Fruit fly (Drosophila melanogaster) whole organism, wandering third instar larva: ENCODE results near the gene CG10184.
A peak's percentile ranks its signal among the peaks of the same experiment; 100 is the strongest.

Experiments
- Abd-B ChIP-seq: fragments of >200 bp; optimal IDR thresholded peaks from 2 replicates; lab custom pipeline; 2017; ENCODE audit warnings: missing biosample characterization, missing genetic modification characterization
- CG9705 ChIP-seq: fragments of 200-800 bp; sonication (Bioruptor generic); optimal IDR thresholded peaks from 2 replicates; lab custom pipeline; 2018; ENCODE audit warnings: missing biosample characterization, mild to moderate bottlenecking, missing genetic modification characterization
- CrebA ChIP-seq: fragments of 200-800 bp; sonication (Bioruptor generic); optimal IDR thresholded peaks from 2 replicates; lab custom pipeline; 2016; ENCODE audit warnings: missing biosample characterization, mild to moderate bottlenecking, missing genetic modification characterization, borderline replicate concordance
- Dfd ChIP-seq: fragments of >200 bp; optimal IDR thresholded peaks from 2 replicates; lab custom pipeline; 2017; ENCODE audit warnings: missing biosample characterization, missing genetic modification characterization
- GATAd ChIP-seq: sonication (Bioruptor generic); optimal IDR thresholded peaks from 2 replicates; lab custom pipeline; 2016; ENCODE audit warnings: missing biosample characterization, missing genetic modification characterization
- HLH106 ChIP-seq: fragments of 200-800 bp; optimal IDR thresholded peaks from 3 replicates; lab custom pipeline; 2019; ENCODE audit warnings: missing biosample characterization, mild to moderate bottlenecking, missing genetic modification characterization, moderate library complexity
- Hnf4 ChIP-seq: fragments of 200-800 bp; sonication (Bioruptor generic); optimal IDR thresholded peaks from 2 replicates; lab custom pipeline; 2016; ENCODE audit warnings: missing biosample characterization, mild to moderate bottlenecking, missing genetic modification characterization
- Hr78 ChIP-seq: fragments of >200 bp; optimal IDR thresholded peaks from 2 replicates; lab custom pipeline; 2017; ENCODE audit warnings: missing biosample characterization, missing genetic modification characterization
- Jra ChIP-seq: sonication (Bioruptor generic); optimal IDR thresholded peaks from 2 replicates; lab custom pipeline; 2016; ENCODE audit warnings: missing biosample characterization, missing genetic modification characterization
- Mio ChIP-seq: sonication (Bioruptor generic); optimal IDR thresholded peaks from 2 replicates; lab custom pipeline; 2016; ENCODE audit warnings: missing biosample characterization, missing genetic modification characterization
- Myc ChIP-seq: fragments of >200 bp; optimal IDR thresholded peaks from 2 replicates; lab custom pipeline; 2017
- N ChIP-seq: fragments of >200 bp; optimal IDR thresholded peaks from 2 replicates; lab custom pipeline; 2018; ENCODE audit warnings: missing biosample characterization, missing external identifiers, missing genetic modification characterization
- OdsH ChIP-seq: fragments of 200-800 bp; sonication (Bioruptor generic); optimal IDR thresholded peaks from 2 replicates; lab custom pipeline; 2016; ENCODE audit warnings: missing biosample characterization, mild to moderate bottlenecking, missing genetic modification characterization
- Rel ChIP-seq, 2 experiments: fragments of 200-800 bp; sonication (Bioruptor generic) in 1 of 2; optimal IDR thresholded peaks; 2 replicates in 1 of 2; 3 replicates in 1 of 2; lab custom pipeline; 2016 to 2019; ENCODE audit warnings: mild to moderate bottlenecking in 2 of 2, missing biosample characterization in 2 of 2, missing genetic modification characterization in 2 of 2, moderate library complexity in 1 of 2
- Sp1 ChIP-seq: fragments of 200-800 bp; sonication (Bioruptor generic); optimal IDR thresholded peaks from 3 replicates; lab custom pipeline; 2019; ENCODE audit warnings: missing biosample characterization, mild to moderate bottlenecking, missing genetic modification characterization, moderate library complexity
- Vsx2 ChIP-seq: fragments of 200-300, 225-300 bp; sonication (Bioruptor generic); optimal IDR thresholded peaks from 2 replicates; lab custom pipeline; 2018; ENCODE audit warnings: missing biosample characterization, missing genetic modification characterization; ENCODE audit not compliant: partially characterized antibody
- br ChIP-seq: fragments of 200-800 bp; sonication (Bioruptor generic); optimal IDR thresholded peaks from 2 replicates; lab custom pipeline; 2016; ENCODE audit warnings: missing biosample characterization, missing genetic modification characterization
- brk ChIP-seq: fragments of 200-800 bp; sonication (Bioruptor generic); optimal IDR thresholded peaks from 2 replicates; lab custom pipeline; 2016; ENCODE audit warnings: missing biosample characterization, mild to moderate bottlenecking, missing genetic modification characterization
- dl ChIP-seq, 2 experiments: fragments of 175-275, 200-275 bp in 1 of 2; fragments of 200-275 bp in 1 of 2; sonication (Bioruptor generic); optimal IDR thresholded peaks; lab custom pipeline; 2018; ENCODE audit warnings: mild to moderate bottlenecking in 2 of 2, missing biosample characterization in 2 of 2, missing genetic modification characterization in 2 of 2, moderate library complexity in 2 of 2; ENCODE audit not compliant: partially characterized antibody in 2 of 2, insufficient read depth in 1 of 2
- dmrt93B ChIP-seq: fragments of 200-800 bp; sonication (Bioruptor generic); optimal IDR thresholded peaks from 2 replicates; lab custom pipeline; 2018; ENCODE audit warnings: missing biosample characterization, mild to moderate bottlenecking, missing genetic modification characterization
- dsf ChIP-seq: sonication (Bioruptor generic); optimal IDR thresholded peaks from 2 replicates; lab custom pipeline; 2016; ENCODE audit warnings: missing biosample characterization, missing genetic modification characterization, borderline replicate concordance
- ey ChIP-seq: fragments of 200-800 bp; sonication (Bioruptor generic); optimal IDR thresholded peaks from 2 replicates; lab custom pipeline; 2016; ENCODE audit warnings: missing biosample characterization, missing genetic modification characterization
- foxo ChIP-seq, 2 experiments: fragments of 200-800 bp; sonication (Bioruptor generic); optimal IDR thresholded peaks; 2 replicates in 1 of 2; 3 replicates in 1 of 2; lab custom pipeline; 2016 to 2017; ENCODE audit warnings: missing biosample characterization in 2 of 2, missing genetic modification characterization in 2 of 2
- fru ChIP-seq: fragments of 200-800 bp; sonication (Bioruptor generic); optimal IDR thresholded peaks from 3 replicates; lab custom pipeline; 2016; ENCODE audit warnings: missing biosample characterization, mild to moderate bottlenecking, missing genetic modification characterization
- h ChIP-seq: fragments of 200-800 bp; sonication (Bioruptor generic); optimal IDR thresholded peaks from 3 replicates; lab custom pipeline; 2016; ENCODE audit warnings: missing biosample characterization, mild to moderate bottlenecking, missing genetic modification characterization
- jim ChIP-seq: fragments of 175-275, 200-325 bp; sonication (Bioruptor generic); optimal IDR thresholded peaks from 2 replicates; lab custom pipeline; 2016; ENCODE audit warnings: missing biosample characterization, mild to moderate bottlenecking, missing genetic modification characterization
- lola ChIP-seq: fragments of >200 bp; optimal IDR thresholded peaks from 2 replicates; lab custom pipeline; 2017; ENCODE audit warnings: missing biosample characterization, missing genetic modification characterization
- pan ChIP-seq: fragments of >200 bp; optimal IDR thresholded peaks from 2 replicates; lab custom pipeline; 2017
- rgr ChIP-seq: fragments of 200-800 bp; sonication (Bioruptor generic); optimal IDR thresholded peaks from 3 replicates; lab custom pipeline; 2016; ENCODE audit warnings: missing biosample characterization, mild to moderate bottlenecking, missing genetic modification characterization
- sage ChIP-seq: fragments of 200-800 bp; sonication (Bioruptor generic); optimal IDR thresholded peaks from 2 replicates; lab custom pipeline; 2016; ENCODE audit warnings: missing biosample characterization, mild to moderate bottlenecking, missing genetic modification characterization
- sv ChIP-seq: fragments of 200-800 bp; sonication (Bioruptor generic); optimal IDR thresholded peaks from 3 replicates; lab custom pipeline; 2016; ENCODE audit warnings: missing biosample characterization, missing genetic modification characterization
- usp ChIP-seq: fragments of >200 bp; optimal IDR thresholded peaks from 2 replicates; lab custom pipeline; 2017; ENCODE audit warnings: missing biosample characterization, missing genetic modification characterization
- woc ChIP-seq: sonication (Bioruptor generic); optimal IDR thresholded peaks from 2 replicates; lab custom pipeline; 2016; ENCODE audit warnings: missing biosample characterization, mild to moderate bottlenecking, missing genetic modification characterization

The CG10184 gene

DNA sequence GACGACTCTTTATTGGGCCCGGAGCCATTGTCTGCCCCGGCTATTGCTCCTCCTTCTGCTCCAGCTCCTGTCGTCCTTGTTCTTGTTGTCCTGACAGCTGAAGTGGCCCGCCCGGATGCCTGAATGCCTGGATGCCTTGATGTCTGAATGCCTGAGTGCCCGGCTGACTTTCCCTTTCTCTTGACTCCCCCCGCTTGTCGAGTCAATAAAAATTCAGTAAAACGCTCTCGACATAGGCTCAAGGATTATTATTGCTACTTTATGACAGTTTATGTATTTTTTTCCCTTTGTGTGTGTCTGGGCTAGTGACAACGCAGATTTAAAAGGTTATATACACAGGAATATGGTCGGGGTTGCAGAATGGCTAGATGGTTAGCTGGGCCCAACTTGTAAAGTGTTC lies 44.5 kb upstream of the CG10184 start:
- TF ChIP-seq Abd-B (GFP tag; lab: Kevin White, UChicago) (no peak), brk (no peak), Jra (no peak), woc (GFP tag; lab: Kevin White, UChicago) (no peak)

dm6 chr3R:23646183-23646582 lies 40.9 kb upstream of the CG10184 start:
- no peak for TF ChIP-seq lola (GFP tag; lab: Kevin White, UChicago)
- TF ChIP-seq N (GFP tag; lab: Kevin White, UChicago) = no peak
- TF ChIP-seq h (GFP tag; lab: Kevin White, UChicago) = peak; percentile 71
- TF ChIP-seq ey (GFP tag; lab: Kevin White, UChicago) = peak; percentile 54
- TF ChIP-seq GATAd (GFP tag; lab: Kevin White, UChicago) = no peak
- peak; percentile 15 for TF ChIP-seq Hnf4
- no peak for TF ChIP-seq CG9705
- peak; percentile 41 for TF ChIP-seq fru
- TF ChIP-seq Dfd = no peak
- TF ChIP-seq jim (GFP tag; lab: Kevin White, UChicago) = no peak
- no peak for TF ChIP-seq Hr78
- peak; percentile 41 for TF ChIP-seq br (GFP tag; lab: Kevin White, UChicago)
- TF ChIP-seq foxo (GFP tag; optimal IDR thresholded peaks at IDR 0.05; lab: Kevin White, UChicago) = peak in 1 of 2 experiments; percentile 59
- no peak for TF ChIP-seq brk
- TF ChIP-seq rgr = peak; percentile 65
- no peak for TF ChIP-seq Rel (GFP tag; optimal IDR thresholded peaks at IDR 0.05; lab: Kevin White, UChicago)
- no peak for TF ChIP-seq Rel (tag; optimal IDR thresholded peaks at IDR 0.05; lab: Kevin White, UChicago)
- no peak for TF ChIP-seq sage (GFP tag; lab: Kevin White, UChicago)
- no peak for TF ChIP-seq Vsx2 (GFP tag; lab: Kevin White, UChicago)
- no peak for TF ChIP-seq CrebA (GFP tag; lab: Kevin White, UChicago)
- TF ChIP-seq dl (GFP tag; optimal IDR thresholded peaks at IDR 0.05; lab: Kevin White, UChicago; ENCODE audit: insufficient read depth in 1 of 2, partially characterized antibody in 2 of 2) = no peak
- TF ChIP-seq sv (GFP tag; lab: Kevin White, UChicago) = peak; percentile 66
- no peak for TF ChIP-seq Myc (lab: Kevin White, UChicago)
- TF ChIP-seq Abd-B (GFP tag; lab: Kevin White, UChicago) = no peak
- TF ChIP-seq dmrt93B = peak; percentile 21
- peak; percentile 44 for TF ChIP-seq OdsH
- TF ChIP-seq pan = no peak
- TF ChIP-seq Sp1 = no peak
- TF ChIP-seq dsf (GFP tag; lab: Kevin White, UChicago) = no peak
- no peak for TF ChIP-seq Mio (GFP tag; lab: Kevin White, UChicago)
- peak; percentile 28 for TF ChIP-seq HLH106 (tag; lab: Kevin White, UChicago)
- no peak for TF ChIP-seq woc (GFP tag; lab: Kevin White, UChicago)

DNA sequence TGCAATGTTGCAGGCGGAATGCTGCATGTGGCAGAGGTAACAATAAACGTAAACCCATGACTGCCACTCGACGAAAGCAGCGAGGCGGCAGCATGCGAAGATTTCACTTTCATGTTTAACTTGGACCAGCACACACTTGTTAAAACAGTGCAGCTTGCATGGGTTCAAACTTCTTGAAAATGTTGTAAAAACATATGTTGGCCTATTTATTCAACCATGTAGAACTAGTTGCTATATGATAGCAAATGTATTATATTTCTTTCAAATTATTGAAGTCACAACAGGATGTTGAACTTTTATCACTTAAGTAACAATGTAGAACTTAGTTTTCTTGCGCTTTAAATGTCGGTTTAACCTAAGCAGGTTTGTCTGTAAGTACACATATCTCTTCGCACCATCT lies 37.5 kb upstream of the CG10184 start:
- no peak for TF ChIP-seq foxo (GFP tag; optimal IDR thresholded peaks at IDR 0.05; lab: Kevin White, UChicago)
- no peak for TF ChIP-seq N (GFP tag; lab: Kevin White, UChicago)
- no peak for TF ChIP-seq jim (GFP tag; lab: Kevin White, UChicago)
- TF ChIP-seq lola (GFP tag; lab: Kevin White, UChicago) = no peak
- no peak for TF ChIP-seq Hnf4
- TF ChIP-seq usp (GFP tag; lab: Kevin White, UChicago) = no peak
- no peak for TF ChIP-seq dsf (GFP tag; lab: Kevin White, UChicago)
- no peak for TF ChIP-seq CrebA (GFP tag; lab: Kevin White, UChicago)
- TF ChIP-seq h (GFP tag; lab: Kevin White, UChicago) = no peak
- TF ChIP-seq dl (GFP tag; optimal IDR thresholded peaks at IDR 0.05; lab: Kevin White, UChicago; ENCODE audit: insufficient read depth in 1 of 2, partially characterized antibody in 2 of 2) = no peak
- TF ChIP-seq Sp1 = no peak
- no peak for TF ChIP-seq fru
- TF ChIP-seq pan = no peak
- TF ChIP-seq Vsx2 (GFP tag; lab: Kevin White, UChicago) = no peak

DNA sequence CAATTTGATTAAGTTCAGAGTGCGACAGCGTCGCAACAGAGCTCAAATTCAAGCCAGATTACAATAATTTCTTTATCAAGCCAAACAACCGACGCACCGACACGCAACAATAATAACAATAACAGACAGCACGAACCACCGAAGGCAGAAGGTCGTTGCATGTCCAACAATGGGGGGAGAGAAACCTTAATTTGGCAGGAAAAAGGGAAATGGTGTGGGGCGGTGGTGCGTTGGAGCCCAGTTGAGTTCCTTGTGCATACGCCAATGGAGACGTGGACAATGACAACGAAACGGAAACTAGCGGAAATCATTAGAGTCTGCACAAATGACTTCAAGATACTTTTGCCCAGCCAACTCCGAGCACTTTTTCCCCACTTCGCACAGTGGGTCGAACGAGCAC lies 34.3 kb upstream of the CG10184 start:
- no peak for TF ChIP-seq OdsH
- TF ChIP-seq br (GFP tag; lab: Kevin White, UChicago) = no peak
- no peak for TF ChIP-seq Hr78
- TF ChIP-seq sv (GFP tag; lab: Kevin White, UChicago) = no peak
